Worm (Caenorhabditis elegans): Measurements from ENCODE around the gene nhr-6.

Gene nhr-6

ce11 chrIII:3590365-3590764, 17.0 kb downstream of the nhr-6 start, which contains the start of gene ptp-1:
Gene ptp-1, plus strand, starts transcription at chrIII:3590722.
- TF ChIP-seq nhr-80 (tag; optimal IDR thresholded peaks at IDR 0.05) (no peak), F57C9.4 (tag; optimal IDR thresholded peaks at IDR 0.05) (no peak), snpc-3.4 (tag; optimal IDR thresholded peaks at IDR 0.05) (no peak), K12H6.12 (tag; optimal IDR thresholded peaks at IDR 0.05) (no peak), Y53G8AR.9 (GFP tag; conservative IDR thresholded peaks at IDR 0.05) (no peak), F33H1.4 (GFP tag; IDR thresholded peaks at IDR 0.05) (no peak), let-607 (tag; optimal IDR thresholded peaks at IDR 0.05) (no peak), die-1 (tag; optimal IDR thresholded peaks at IDR 0.05) (no peak), mes-4 (tag; optimal IDR thresholded peaks at IDR 0.05) (no peak), rec-8 (tag; optimal IDR thresholded peaks at IDR 0.05) (no peak)

- TF ChIP-seq athp-1 (tag; optimal IDR thresholded peaks at IDR 0.05) (no peak), let-526 (GFP tag; IDR thresholded peaks at IDR 0.05) (no peak), nhr-27 (tag; optimal IDR thresholded peaks at IDR 0.05) (no peak), nfyb-1 (GFP tag; IDR thresholded peaks at IDR 0.05) (peak; percentile 68; the same call in 1 of the 2 replicates), attf-5 (GFP tag; optimal IDR thresholded peaks at IDR 0.05) (no peak)
These were observed 21.3 kb downstream of the nhr-6 start for ce11 chrIII:3594681-3595080.

ce11 chrIII:3601271-3601670, 27.9 kb downstream of the nhr-6 start:
- TF ChIP-seq zfh-2 (GFP tag; conservative IDR thresholded peaks at IDR 0.05) (peak; percentile 52), hmg-1.2 (GFP tag; IDR thresholded peaks at IDR 0.05) (peak; percentile 77), dox-1 (GFP tag; IDR thresholded peaks at IDR 0.05) (peak; percentile 37; the same call in 1 of the 2 replicates), F57A8.1 (GFP tag; optimal IDR thresholded peaks at IDR 0.05) (no peak)

ce11 chrIII:3605681-3606080, 32.3 kb downstream of the nhr-6 start:
- TF ChIP-seq ztf-22 (GFP tag; optimal IDR thresholded peaks at IDR 0.05) (no peak), zfh-2 (GFP tag; conservative IDR thresholded peaks at IDR 0.05) (peak; percentile 67), ceh-100 (GFP tag; IDR thresholded peaks at IDR 0.05) (no peak), K11D2.4 (GFP tag; IDR thresholded peaks at IDR 0.05) (no peak)

ce11 chrIII:3612387-3612786, 39.0 kb downstream of the nhr-6 start:
- no peak for TF ChIP-seq ztf-22 (GFP tag; optimal IDR thresholded peaks at IDR 0.05)
- TF ChIP-seq pbrm-1 (GFP tag; IDR thresholded peaks at IDR 0.05) = peak; percentile 33; the same call in 1 of the 2 replicates

- TF ChIP-seq nhr-27 (tag; optimal IDR thresholded peaks at IDR 0.05) (no peak), nfyb-1 (GFP tag; IDR thresholded peaks at IDR 0.05) (peak; percentile 47; the same call in 1 of the 2 replicates), nhr-80 (tag; optimal IDR thresholded peaks at IDR 0.05) (no peak), ztf-18 (tag; optimal IDR thresholded peaks at IDR 0.05) (no peak), madf-10 (tag; optimal IDR thresholded peaks at IDR 0.05) (no peak)
These were observed 39.6 kb downstream of the nhr-6 start for ce11 chrIII:3612882-3613479.

ce11 chrIII:3619621-3620261, 46.4 kb downstream of the nhr-6 start:
- no peak for TF ChIP-seq attf-3 (GFP tag; conservative IDR thresholded peaks at IDR 0.05)
- no peak for TF ChIP-seq hmg-20 (GFP tag; IDR thresholded peaks at IDR 0.05)
- TF ChIP-seq dox-1 (GFP tag; IDR thresholded peaks at IDR 0.05) = peak; percentile 50; the same call in 1 of the 2 replicates
- TF ChIP-seq efl-1 (GFP tag; optimal IDR thresholded peaks at IDR 0.05) = no peak
- no peak for TF ChIP-seq F57A8.1 (GFP tag; optimal IDR thresholded peaks at IDR 0.05)
- no peak for TF ChIP-seq ZK185.1 (tag; optimal IDR thresholded peaks at IDR 0.05; ENCODE audit: poor library complexity, severe bottlenecking)
- TF ChIP-seq ztf-25 (GFP tag; IDR thresholded peaks at IDR 0.05) = no peak
- no peak for TF ChIP-seq repo-1 (tag; optimal IDR thresholded peaks at IDR 0.05)
- TF ChIP-seq mxl-1 (tag; optimal IDR thresholded peaks at IDR 0.05) = no peak
- TF ChIP-seq T26A5.8 (tag; optimal IDR thresholded peaks at IDR 0.05) = no peak
- TF ChIP-seq madf-6 (GFP tag; IDR thresholded peaks at IDR 0.05) = no peak
- TF ChIP-seq F55B11.4 (tag; optimal IDR thresholded peaks at IDR 0.05; ENCODE audit: borderline replicate concordance, insufficient read depth) = no peak
- no peak for TF ChIP-seq ets-4 (GFP tag; optimal IDR thresholded peaks at IDR 0.05)
- TF ChIP-seq rec-8 (tag; optimal IDR thresholded peaks at IDR 0.05) = no peak
- TF ChIP-seq snpc-3.4 (tag; optimal IDR thresholded peaks at IDR 0.05) = no peak
- TF ChIP-seq Y53G8AR.9 (GFP tag; conservative IDR thresholded peaks at IDR 0.05) = no peak

Data from whole organism, young adult.